Worm (Caenorhabditis elegans) whole organism, early embryonic: Measurements from ENCODE around the gene R52.4.

Source experiments
- F13C5.2 ChIP-seq: sonication (generic microtip); optimal IDR thresholded peaks from 2 replicates; lab custom pipeline; 2017; ENCODE audit warnings: mild to moderate bottlenecking, missing genetic modification characterization, inconsistent platforms, missing compliant biosample characterization
- aly-1 ChIP-seq: sonication (generic microtip); optimal IDR thresholded peaks from 2 replicates; lab custom pipeline; 2016; ENCODE audit warnings: missing genetic modification characterization, missing compliant biosample characterization
- ama-1 ChIP-seq: fragments of 150-350 bp; optimal IDR thresholded peaks from 2 replicates; lab custom pipeline; 2014
- ceh-13 ChIP-seq: fragments of 200-800 bp; sonication (Bioruptor generic); optimal IDR thresholded peaks from 2 replicates; lab custom pipeline; 2018; ENCODE audit warnings: mild to moderate bottlenecking, missing genetic modification characterization, missing compliant biosample characterization
- ceh-36 ChIP-seq: sonication (generic microtip); optimal IDR thresholded peaks from 2 replicates; lab custom pipeline; 2016; ENCODE audit warnings: missing genetic modification characterization, inconsistent platforms, missing compliant biosample characterization
- ets-7 ChIP-seq: sonication (generic microtip); optimal IDR thresholded peaks from 2 replicates; lab custom pipeline; 2016; ENCODE audit warnings: missing genotype, missing genetic modification characterization, missing compliant biosample characterization
- flt-1 ChIP-seq: fragments of 200-800 bp; sonication (Bioruptor generic); IDR thresholded peaks from 2 replicates; pipeline ENCODE4 v1.3.6; 2022; ENCODE audit warnings: missing genetic modification characterization, missing compliant biosample characterization
- hmg-4 ChIP-seq: fragments of 200-800 bp; sonication (Bioruptor generic); optimal IDR thresholded peaks from 2 replicates; lab custom pipeline; 2018; ENCODE audit warnings: mild to moderate bottlenecking, missing genetic modification characterization, missing compliant biosample characterization
- hnd-1 ChIP-seq: sonication (generic microtip); optimal IDR thresholded peaks from 2 replicates; lab custom pipeline; 2016; ENCODE audit warnings: missing genetic modification characterization, missing compliant biosample characterization
- pes-1 ChIP-seq: fragments of 200-800 bp; sonication (Bioruptor generic); IDR thresholded peaks from 2 replicates; pipeline ENCODE4 v1.3.6; 2022; ENCODE audit warnings: missing genetic modification reagents, missing genetic modification characterization, missing compliant biosample characterization
- tbx-11 ChIP-seq: fragments of 200-800 bp; sonication (Bioruptor generic); IDR thresholded peaks from 2 replicates; pipeline ENCODE4 v1.3.6; 2022; ENCODE audit warnings: missing genetic modification characterization, missing compliant biosample characterization
- tbx-37 ChIP-seq: fragments of 200-800 bp; sonication (Bioruptor generic); conservative IDR thresholded peaks from 2 replicates; pipeline ENCODE4 v1.3.6; 2022; ENCODE audit warnings: missing genetic modification reagents, missing genetic modification characterization, missing compliant biosample characterization

DNA sequence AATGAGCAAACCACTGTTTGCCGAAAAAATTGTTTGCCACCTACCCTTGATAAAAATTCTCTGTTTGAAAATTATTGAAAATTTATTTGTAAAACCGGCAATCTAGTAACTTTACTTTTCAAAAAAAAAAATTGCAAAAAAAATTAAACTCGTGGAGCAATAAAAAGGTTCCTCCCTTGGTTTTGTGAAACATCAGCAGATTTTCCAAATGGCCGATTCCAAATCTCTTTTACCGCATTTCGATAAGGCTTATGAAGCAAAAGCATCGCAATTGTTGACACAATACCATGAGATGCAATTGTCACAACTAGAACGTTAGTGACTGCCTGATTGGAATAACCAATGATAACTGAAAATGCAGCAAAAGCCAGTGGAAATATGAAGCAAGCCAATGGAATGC is 6.3 kb upstream of the R52.4 start:
- TF ChIP-seq ama-1 (lab: Kevin White, UChicago) (no peak), hmg-4 (GFP tag; lab: Kevin White, UChicago) (no peak), ets-7 (tag; lab: Kevin White, UChicago) (no peak), hnd-1 (tag; lab: Kevin White, UChicago) (no peak), aly-1 (tag; lab: Kevin White, UChicago) (no peak), pes-1 (no peak), tbx-37 (GFP tag; lab: Robert Waterston, UW) (no peak), F13C5.2 (tag; lab: Kevin White, UChicago) (no peak), ceh-13 (GFP tag; lab: Kevin White, UChicago) (no peak), flt-1 (GFP tag; lab: Robert Waterston, UW) (no peak), tbx-11 (GFP tag; lab: Robert Waterston, UW) (no peak), ceh-36 (tag; lab: Kevin White, UChicago) (no peak)
